Worm (Caenorhabditis elegans): Measurements from ENCODE around the gene srx-108.

Gene srx-108

ce11 chrII:3705320-3705719 is at the start of gene srx-108:
Gene srx-108 (plus strand): TSS chrII:3705620.
- no peak for TF ChIP-seq chd-7 (tag; optimal IDR thresholded peaks at IDR 0.05)
- TF ChIP-seq nfya-1 (tag; optimal IDR thresholded peaks at IDR 0.05; ENCODE audit: borderline replicate concordance, insufficient read depth) = no peak
- no peak for TF ChIP-seq nhr-80 (tag; optimal IDR thresholded peaks at IDR 0.05)
- no peak for TF ChIP-seq lin-26 (GFP tag; IDR thresholded peaks at IDR 0.05)
- no peak for TF ChIP-seq lin-54 (GFP tag; optimal IDR thresholded peaks at IDR 0.05)
- no peak for TF ChIP-seq hlh-12 (tag; optimal IDR thresholded peaks at IDR 0.05)
- TF ChIP-seq ama-1 (optimal IDR thresholded peaks at IDR 0.05) = no peak
- TF ChIP-seq ama-1 (GFP tag; optimal IDR thresholded peaks at IDR 0.05) = no peak
- no peak for TF ChIP-seq tbp1 (GFP tag; optimal IDR thresholded peaks at IDR 0.05)

ce11 chrII:3659776-3660175 is 45.6 kb upstream of the srx-108 start, which contains the start of gene F19B10.4:
Gene F19B10.4 (plus strand): TSS chrII:3660076.
- no peak for TF ChIP-seq ekl-4 (GFP tag; IDR thresholded peaks at IDR 0.05)

ce11 chrII:3661932-3662331 is 43.5 kb upstream of the srx-108 start, which contains the start of gene F19B10.13:
Gene F19B10.13 (plus strand): TSS chrII:3662274.
- TF ChIP-seq aptf-2 (GFP tag; conservative IDR thresholded peaks at IDR 0.05) = no peak
- no peak for TF ChIP-seq unc-130 (GFP tag; optimal IDR thresholded peaks at IDR 0.05)
- no peak for TF ChIP-seq tbx-9 (tag; optimal IDR thresholded peaks at IDR 0.05; ENCODE audit: borderline replicate concordance)
- no peak for TF ChIP-seq egl-18 (GFP tag; IDR thresholded peaks at IDR 0.05)
- no peak for TF ChIP-seq hlh-12 (tag; optimal IDR thresholded peaks at IDR 0.05)
- no peak for TF ChIP-seq ceh-27 (GFP tag; optimal IDR thresholded peaks at IDR 0.05)
- TF ChIP-seq cebp-2 (GFP tag; IDR thresholded peaks at IDR 0.05) = no peak
- TF ChIP-seq rcor-1 (GFP tag; IDR thresholded peaks at IDR 0.05) = no peak
- TF ChIP-seq madf-10 (tag; optimal IDR thresholded peaks at IDR 0.05) = no peak
- peak; percentile 48 for TF ChIP-seq nhr-80 (tag; optimal IDR thresholded peaks at IDR 0.05)
- TF ChIP-seq attf-5 (GFP tag; optimal IDR thresholded peaks at IDR 0.05) = peak; percentile 55
- peak; percentile 72 for TF ChIP-seq cebp-1 (GFP tag; IDR thresholded peaks at IDR 0.05)
- peak; percentile 90 for TF ChIP-seq cebp-1 (tag; optimal IDR thresholded peaks at IDR 0.05)
- TF ChIP-seq B0261.1 (tag; optimal IDR thresholded peaks at IDR 0.05) = no peak
- 0 out of 2 replicates have a peak, but pooled peaks have one; percentile 28 for TF ChIP-seq dox-1 (GFP tag; IDR thresholded peaks at IDR 0.05)
- TF ChIP-seq nhr-27 (tag; optimal IDR thresholded peaks at IDR 0.05) = no peak

ce11 chrII:3663796-3664195 is 41.6 kb upstream of the srx-108 start, which contains the start of gene F19B10.6:
Gene F19B10.6 (minus strand): TSS chrII:3663896.
- no peak for TF ChIP-seq F57A8.1 (GFP tag; optimal IDR thresholded peaks at IDR 0.05)
- TF ChIP-seq fkh-3 (tag; optimal IDR thresholded peaks at IDR 0.05) = no peak
- TF ChIP-seq ceh-40 (GFP tag; IDR thresholded peaks at IDR 0.05) = no peak
- no peak for TF ChIP-seq B0336.3 (GFP tag; IDR thresholded peaks at IDR 0.05)
- TF ChIP-seq F22D6.2 (tag; optimal IDR thresholded peaks at IDR 0.05) = no peak
- TF ChIP-seq F37B4.10 (GFP tag; IDR thresholded peaks at IDR 0.05) = no peak
- no peak for TF ChIP-seq ztf-6 (GFP tag; IDR thresholded peaks at IDR 0.05)
- TF ChIP-seq somi-1 (GFP tag; optimal IDR thresholded peaks at IDR 0.05) = no peak
- TF ChIP-seq C06A6.2 (GFP tag; conservative IDR thresholded peaks at IDR 0.05) = no peak
- no peak for TF ChIP-seq ceh-91 (GFP tag; IDR thresholded peaks at IDR 0.05)
- TF ChIP-seq cebp-2 (GFP tag; IDR thresholded peaks at IDR 0.05) = no peak
- TF ChIP-seq zim-3 (tag; optimal IDR thresholded peaks at IDR 0.05) = no peak
- TF ChIP-seq F52B5.7 (tag; optimal IDR thresholded peaks at IDR 0.05) = no peak
- TF ChIP-seq xnd-1 (tag; optimal IDR thresholded peaks at IDR 0.05) = no peak

Measured in whole organism, young adult.